Fruit fly (Drosophila melanogaster): ENCODE results near the gene CG3528.

CG3528 gene

dm6 chr2L:2528097-2528496, 10.3 kb upstream of the CG3528 start (continued):
- TF ChIP-seq lola (GFP tag; optimal IDR thresholded peaks at IDR 0.05), result no peak
- no peak for TF ChIP-seq CG17568 (GFP tag; optimal IDR thresholded peaks at IDR 0.05)
- peak; percentile 52 for TF ChIP-seq CG2678 (tag; optimal IDR thresholded peaks at IDR 0.05)
- peak; percentile 23 for TF ChIP-seq Sox102F (GFP tag; optimal IDR thresholded peaks at IDR 0.05)
- no peak for TF ChIP-seq CG3838 (GFP tag; optimal IDR thresholded peaks at IDR 0.05)
- no peak for TF ChIP-seq Kr (GFP tag; optimal IDR thresholded peaks at IDR 0.05)
- TF ChIP-seq CG6765 (GFP tag; optimal IDR thresholded peaks at IDR 0.05), result no peak
- TF ChIP-seq CG2116 (GFP tag; optimal IDR thresholded peaks at IDR 0.05), result no peak
- TF ChIP-seq Nf-YC (tag; optimal IDR thresholded peaks at IDR 0.05), result no peak
- TF ChIP-seq CG7839 (tag; optimal IDR thresholded peaks at IDR 0.05), result peak; percentile 52
- TF ChIP-seq fd96Cb (tag; optimal IDR thresholded peaks at IDR 0.05), result peak; percentile 13
- TF ChIP-seq Ssrp (tag; optimal IDR thresholded peaks at IDR 0.05), result no peak
- no peak for TF ChIP-seq Ets97D (GFP tag; optimal IDR thresholded peaks at IDR 0.05)
- 0 out of 3 replicates have a peak, but pooled peaks have one; percentile 20 for TF ChIP-seq ken (GFP tag; IDR thresholded peaks at IDR 0.05)
- TF ChIP-seq CG11247 (GFP tag; IDR thresholded peaks at IDR 0.05), result no peak
- peak; percentile 40; the same call in 1 of the 3 replicates for TF ChIP-seq CG11456 (GFP tag; IDR thresholded peaks at IDR 0.05)
- no peak for TF ChIP-seq exex (tag; optimal IDR thresholded peaks at IDR 0.05)
- peak; percentile 42 for TF ChIP-seq gem (tag; optimal IDR thresholded peaks at IDR 0.05)
- TF ChIP-seq row (GFP tag; IDR thresholded peaks at IDR 0.05), result peak; percentile 40; the same call in 1 of the 3 replicates
- TF ChIP-seq Ada2b (GFP tag; IDR thresholded peaks at IDR 0.05), result peak; percentile 38; the same call in 1 of the 2 replicates
- 0 out of 2 replicates have a peak, but pooled peaks have one; percentile 8 for TF ChIP-seq CG6689 (GFP tag; IDR thresholded peaks at IDR 0.05)
- peak; percentile 82 for TF ChIP-seq sens (GFP tag)
- peak; percentile 54 for TF ChIP-seq CG11504 (tag; optimal IDR thresholded peaks at IDR 0.05)
- peak; percentile 6 for TF ChIP-seq mam (GFP tag; optimal IDR thresholded peaks at IDR 0.05)
- 0 out of 2 replicates have a peak, but pooled peaks have one; percentile 18 for TF ChIP-seq sens-2 (GFP tag; IDR thresholded peaks at IDR 0.05)
- TF ChIP-seq hb (GFP tag; IDR thresholded peaks at IDR 0.05; ENCODE audit: partially characterized antibody), result no peak
- no peak for TF ChIP-seq Myb (GFP tag; optimal IDR thresholded peaks at IDR 0.05)
- TF ChIP-seq CG3281 (GFP tag; optimal IDR thresholded peaks at IDR 0.05), result peak; percentile 26
- TF ChIP-seq lilli (GFP tag; optimal IDR thresholded peaks at IDR 0.05), result peak; percentile 15
- TF ChIP-seq Atf6 (GFP tag; IDR thresholded peaks at IDR 0.05), result 0 out of 2 replicates have a peak, but pooled peaks have one; percentile 39
- TF ChIP-seq CG6654 (GFP tag; optimal IDR thresholded peaks at IDR 0.05), result no peak
- TF ChIP-seq tgo (GFP tag; IDR thresholded peaks at IDR 0.05), result peak; percentile 24; the same call in 1 of the 3 replicates
- no peak for TF ChIP-seq ab (GFP tag; optimal IDR thresholded peaks at IDR 0.05)
- peak; percentile 54; the same call in 2 of the 3 replicates for TF ChIP-seq ci (GFP tag; IDR thresholded peaks at IDR 0.05)
- TF ChIP-seq Scr (GFP tag; IDR thresholded peaks at IDR 0.05; ENCODE audit: partially characterized antibody), result no peak
- peak; percentile 38; the same call in 1 of the 2 replicates for TF ChIP-seq sisA (GFP tag; IDR thresholded peaks at IDR 0.05)
- TF ChIP-seq ind (GFP tag; optimal IDR thresholded peaks at IDR 0.05), result peak; percentile 19
- 0 out of 3 replicates have a peak, but pooled peaks have one; percentile 19 for TF ChIP-seq Aef1 (GFP tag; IDR thresholded peaks at IDR 0.05)
- no peak for TF ChIP-seq jumu (GFP tag; optimal IDR thresholded peaks at IDR 0.05)
- 0 out of 2 replicates have a peak, but pooled peaks have one; percentile 18 for TF ChIP-seq CG17328 (GFP tag; IDR thresholded peaks at IDR 0.05)
- TF ChIP-seq onecut (GFP tag; IDR thresholded peaks at IDR 0.05), result peak; percentile 28; the same call in 1 of the 2 replicates
- peak; percentile 42 for TF ChIP-seq CG13424 (tag; optimal IDR thresholded peaks at IDR 0.05)
- TF ChIP-seq CG12071 (GFP tag; optimal IDR thresholded peaks at IDR 0.05), result peak; percentile 9
- no peak for TF ChIP-seq Doc2 (GFP tag; IDR thresholded peaks at IDR 0.05)
- no peak for TF ChIP-seq bcd (GFP tag; optimal IDR thresholded peaks at IDR 0.05)
- TF ChIP-seq CG1233 (GFP tag; optimal IDR thresholded peaks at IDR 0.05), result peak; percentile 13
- TF ChIP-seq dmrt99B (tag; optimal IDR thresholded peaks at IDR 0.05), result peak; percentile 67
- TF ChIP-seq CHES-1-like (GFP tag; optimal IDR thresholded peaks at IDR 0.05), result no peak
- TF ChIP-seq HLHmδ (GFP tag; optimal IDR thresholded peaks at IDR 0.05), result no peak
- peak; percentile 10 for TF ChIP-seq Hsf (GFP tag; optimal IDR thresholded peaks at IDR 0.05)

All from whole organism, embryonic.